Worm (Caenorhabditis elegans) whole organism, L2 larva: Measurements from ENCODE around the gene tbc-18.

Experiments
- R02D3.7 ChIP-seq: fragments of 150-350 bp; optimal IDR thresholded peaks from 2 replicates; lab custom pipeline; 2014; ENCODE audit warnings: missing biosample characterization, missing genetic modification characterization
- elt-3 ChIP-seq: sonication (generic microtip); optimal IDR thresholded peaks from 2 replicates; lab custom pipeline; 2017; ENCODE audit warnings: missing biosample characterization, missing genetic modification characterization
- lin-13 ChIP-seq: fragments of 150-350 bp; optimal IDR thresholded peaks from 2 replicates; lab custom pipeline; 2014; ENCODE audit warnings: missing biosample characterization, missing genetic modification reagents, missing genetic modification characterization

ce11 chrX:8418382-8418781 lies 40.0 kb downstream of the tbc-18 start, which contains the start of gene spp-13:
- TF ChIP-seq R02D3.7 (tag; lab: Kevin White, UChicago) (no peak), lin-13 (GFP tag; lab: Kevin White, UChicago) (no peak), elt-3 (tag; lab: Kevin White, UChicago) (no peak)
